Worm (Caenorhabditis elegans) whole organism, L4 larva: ENCODE measurements around the gene F38A5.22.

ENCODE experiments used
- ZK546.5 ChIP-seq, 2 experiments: sonication (generic microtip); optimal IDR thresholded peaks; 2 replicates each; lab custom pipeline; 2017; ENCODE audit warnings: missing biosample characterization in 2 of 2, missing genetic modification characterization in 2 of 2
- snpc-4 ChIP-seq: fragments of 150-350 bp; optimal IDR thresholded peaks from 2 replicates; lab custom pipeline; 2014; ENCODE audit warnings: missing biosample characterization, missing genetic modification characterization

DNA sequence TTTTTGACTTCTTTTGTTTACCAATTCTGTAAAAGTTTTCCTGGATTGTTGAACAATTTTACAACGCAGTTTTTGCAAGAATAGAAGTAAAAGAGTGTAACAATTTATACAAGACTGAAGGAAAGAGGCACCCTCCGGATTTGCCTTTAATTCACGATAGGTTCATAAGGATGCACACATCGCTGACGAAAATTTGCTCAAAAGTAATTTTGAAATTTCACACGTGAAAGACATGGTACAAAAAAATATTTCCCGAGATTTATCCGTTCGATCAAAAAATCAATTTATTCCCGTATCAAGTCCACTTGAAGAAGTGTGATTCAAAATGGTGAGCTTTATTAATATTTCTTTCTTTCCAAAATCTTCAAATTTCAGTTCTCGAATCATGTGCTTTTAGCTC, 17.8 kb downstream of the F38A5.22 start, which contains the start of gene C43G2.3:
- TF ChIP-seq snpc-4 (no peak), ZK546.5 (tag; optimal IDR thresholded peaks at IDR 0.05; lab: Kevin White, UChicago) (no peak)
